Fruit fly (Drosophila melanogaster): ENCODE measurements around the gene Polr2C.

Polr2C gene

DNA sequence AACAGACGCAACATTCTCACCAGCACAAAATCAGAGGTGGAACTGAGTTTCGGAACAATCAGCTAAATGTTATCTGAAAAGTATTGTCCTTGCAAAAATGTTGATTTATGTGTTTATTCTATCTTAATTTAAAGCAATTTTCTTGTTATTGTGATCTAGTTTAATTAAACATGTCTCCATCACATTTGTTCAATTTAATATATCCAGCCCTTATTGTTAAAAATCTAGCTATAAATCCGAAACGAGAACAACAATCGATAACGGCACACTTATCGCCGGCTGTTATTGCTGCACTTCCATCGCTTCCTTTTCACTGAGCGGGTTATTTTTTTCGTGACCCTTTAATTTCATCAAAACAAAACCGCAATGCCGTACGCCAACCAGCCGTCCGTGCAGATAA is at the start of gene Polr2C, which contains the start of the genes GatC and PolG2:
Gene Polr2C, plus strand, starts transcription at position 280 of the 400 bp plus-strand sequence.
Gene GatC, minus strand, starts transcription at position 48 of the 400 bp plus-strand sequence.
Gene PolG2, minus strand, starts transcription at position 48 of the 400 bp plus-strand sequence.
- TF ChIP-seq CG17612 (GFP tag; IDR thresholded peaks at IDR 0.05) (no peak), dimm (GFP tag; IDR thresholded peaks at IDR 0.05) (no peak), CG17829 (tag; optimal IDR thresholded peaks at IDR 0.05) (peak; percentile 53), CG8765 (GFP tag; IDR thresholded peaks at IDR 0.05) (no peak), Hmr (GFP tag; optimal IDR thresholded peaks at IDR 0.05) (no peak), CG10147 (GFP tag; optimal IDR thresholded peaks at IDR 0.05) (no peak), exex (tag; optimal IDR thresholded peaks at IDR 0.05) (no peak), CG30403 (GFP tag; optimal IDR thresholded peaks at IDR 0.05) (peak; percentile 55), Bteb2 (GFP tag; optimal IDR thresholded peaks at IDR 0.05) (peak; percentile 58), CG8478 (optimal IDR thresholded peaks at IDR 0.05) (no peak), Pdp1 (GFP tag; optimal IDR thresholded peaks at IDR 0.05) (peak in 1 of 2 experiments; percentile 34), CG6791 (GFP tag; IDR thresholded peaks at IDR 0.05; ENCODE audit: partially characterized antibody) (peak; percentile 77), CG4854 (GFP tag; optimal IDR thresholded peaks at IDR 0.05) (peak; percentile 2), CG9797 (GFP tag; optimal IDR thresholded peaks at IDR 0.05) (peak; percentile 5), maf-S (GFP tag; optimal IDR thresholded peaks at IDR 0.05) (peak; percentile 43), CG10565 (GFP tag; optimal IDR thresholded peaks at IDR 0.05) (no peak), Sox102F (GFP tag; optimal IDR thresholded peaks at IDR 0.05) (no peak), E2f2 (GFP tag; IDR thresholded peaks at IDR 0.05) (peak; percentile 74), CG3065 (GFP tag; optimal IDR thresholded peaks at IDR 0.05) (no peak), slbo (GFP tag; IDR thresholded peaks at IDR 0.05) (peak; percentile 76), bab2 (GFP tag; optimal IDR thresholded peaks at IDR 0.05) (peak; percentile 41), CG1529 (GFP tag; optimal IDR thresholded peaks at IDR 0.05) (no peak), ash1 (GFP tag; optimal IDR thresholded peaks at IDR 0.05) (no peak), HHEX (GFP tag; optimal IDR thresholded peaks at IDR 0.05) (no peak), dm (GFP tag; optimal IDR thresholded peaks at IDR 0.05) (no peak), CG18599 (GFP tag; optimal IDR thresholded peaks at IDR 0.05) (no peak), gsb-n (tag; optimal IDR thresholded peaks at IDR 0.05) (no peak), Kr (GFP tag; optimal IDR thresholded peaks at IDR 0.05) (peak; percentile 83), pfk (GFP tag; optimal IDR thresholded peaks at IDR 0.05) (no peak), Fer3 (tag; optimal IDR thresholded peaks at IDR 0.05) (no peak), CG11723 (GFP tag; optimal IDR thresholded peaks at IDR 0.05) (no peak), Ptx1 (GFP tag; IDR thresholded peaks at IDR 0.05) (peak; percentile 60), Trl (optimal IDR thresholded peaks at IDR 0.05) (no peak), Trl (GFP tag; optimal IDR thresholded peaks at IDR 0.05) (no peak), fru (optimal IDR thresholded peaks at IDR 0.05) (no peak), D (optimal IDR thresholded peaks at IDR 0.05) (no peak), D (GFP tag; optimal IDR thresholded peaks at IDR 0.05) (no peak), Gug (GFP tag; IDR thresholded peaks at IDR 0.05) (no peak; the same call in 3 of the 4 replicates), Aef1 (GFP tag; IDR thresholded peaks at IDR 0.05) (no peak), Neu2 (GFP tag; optimal IDR thresholded peaks at IDR 0.05; ENCODE audit: borderline replicate concordance) (no peak), fd102C (GFP tag; optimal IDR thresholded peaks at IDR 0.05) (no peak), CG15696 (tag; optimal IDR thresholded peaks at IDR 0.05) (peak; percentile 2), ftz-f1 (GFP tag; optimal IDR thresholded peaks at IDR 0.05) (no peak), CG12391 (tag; optimal IDR thresholded peaks at IDR 0.05) (peak; percentile 69), CG6254 (GFP tag; optimal IDR thresholded peaks at IDR 0.05) (no peak), CG17912 (GFP tag; optimal IDR thresholded peaks at IDR 0.05) (no peak), tin (GFP tag; optimal IDR thresholded peaks at IDR 0.05) (peak; percentile 2), CG5180 (GFP tag; optimal IDR thresholded peaks at IDR 0.05) (no peak), lov (optimal IDR thresholded peaks at IDR 0.05) (no peak), lov (GFP tag; IDR thresholded peaks at IDR 0.05) (no peak), CG12071 (GFP tag; optimal IDR thresholded peaks at IDR 0.05) (no peak), Hr39 (optimal IDR thresholded peaks at IDR 0.05) (no peak), HmgD (GFP tag; optimal IDR thresholded peaks at IDR 0.05) (peak; percentile 65)

Data from whole organism, embryonic.